Fruit fly (Drosophila melanogaster) whole organism, pupa: ENCODE data around the gene CG33514.

Source experiments
- CG10348 ChIP-seq: fragments of 200-800 bp; sonication (Bioruptor generic); IDR thresholded peaks from 2 replicates; pipeline ENCODE4 v1.3.6; 2022; ENCODE audit warnings: missing biosample characterization, missing genetic modification characterization
- CG12605 ChIP-seq: fragments of 200-800 bp; sonication (Bioruptor generic); IDR thresholded peaks from 2 replicates; pipeline ENCODE4 v1.3.6; 2022; ENCODE audit warnings: missing biosample characterization, missing genetic modification characterization
- CG14655 ChIP-seq: fragments of 200-800 bp; sonication (Bioruptor generic); optimal IDR thresholded peaks from 3 replicates; lab custom pipeline; 2017; ENCODE audit warnings: mild to moderate bottlenecking, missing biosample characterization, missing genetic modification reagents, missing genetic modification characterization
- D1 ChIP-seq: fragments of 200-800 bp; sonication (Bioruptor generic); optimal IDR thresholded peaks from 2 replicates; lab custom pipeline; 2018; ENCODE audit warnings: missing biosample characterization, mild to moderate bottlenecking, missing genetic modification characterization, moderate library complexity
- EcR ChIP-seq: fragments of 200-800 bp; sonication (Bioruptor generic); optimal IDR thresholded peaks from 3 replicates; lab custom pipeline; 2019; ENCODE audit warnings: missing biosample characterization, missing genetic modification characterization, mild to moderate bottlenecking, moderate library complexity, missing genetic modification reagents
- Ets98B ChIP-seq: fragments of 200-800 bp; sonication (Bioruptor generic); IDR thresholded peaks from 2 replicates; pipeline ENCODE4 v1.3.6; 2022; ENCODE audit warnings: missing biosample characterization, missing genetic modification characterization
- Pif1A ChIP-seq: fragments of 200-800 bp; sonication (Bioruptor generic); optimal IDR thresholded peaks from 3 replicates; lab custom pipeline; 2016; ENCODE audit warnings: missing biosample characterization, missing genetic modification characterization
- gl ChIP-seq: fragments of 200-800 bp; sonication (Bioruptor generic); optimal IDR thresholded peaks from 2 replicates; lab custom pipeline; 2018; ENCODE audit warnings: missing biosample characterization, mild to moderate bottlenecking, missing genetic modification characterization

- TF ChIP-seq Ets98B (GFP tag; lab: Robert Waterston, UW): peak; percentile 50
- TF ChIP-seq Pif1A: no peak
- TF ChIP-seq CG14655 (GFP tag; lab: Kevin White, UChicago): peak; percentile 35
- no peak for TF ChIP-seq CG12605 (GFP tag; lab: Robert Waterston, UW)
- no peak for TF ChIP-seq D1 (tag; lab: Kevin White, UChicago)
- no peak for TF ChIP-seq CG10348 (GFP tag; lab: Robert Waterston, UW)
- TF ChIP-seq EcR (GFP tag; lab: Kevin White, UChicago): no peak
- no peak for TF ChIP-seq gl (tag; lab: Kevin White, UChicago)
Measured at dm6 chr3L:4393642-4394041, 28.4 kb downstream of the CG33514 start.
